Worm (Caenorhabditis elegans) whole organism, L2 larva: Measurements from ENCODE around the gene ZK6.6.

Experiments
- R02D3.7 ChIP-seq: fragments of 150-350 bp; optimal IDR thresholded peaks from 2 replicates; lab custom pipeline; 2014; ENCODE audit warnings: missing biosample characterization, missing genetic modification characterization
- Y55F3AM.14 ChIP-seq: fragments of 200-800 bp; sonication (Bioruptor generic); optimal IDR thresholded peaks from 2 replicates; lab custom pipeline; 2018; ENCODE audit warnings: mild to moderate bottlenecking, missing genetic modification characterization, missing compliant biosample characterization
- alr-1 ChIP-seq: fragments of 150-350 bp; optimal IDR thresholded peaks from 2 replicates; lab custom pipeline; 2014; ENCODE audit warnings: missing biosample characterization, missing genetic modification characterization
- crh-2 ChIP-seq: sonication (generic microtip); optimal IDR thresholded peaks from 2 replicates; lab custom pipeline; 2017; ENCODE audit warnings: missing biosample characterization, missing genetic modification characterization
- lsy-2 ChIP-seq, 2 experiments: fragments of 150-350 bp in 1 of 2; sonication (generic microtip) in 1 of 2; optimal IDR thresholded peaks; 2 replicates each; lab custom pipeline; 2014 to 2017; ENCODE audit warnings: missing biosample characterization in 2 of 2, missing genetic modification characterization in 2 of 2
- mdl-1 ChIP-seq, 2 experiments: fragments of 150-350 bp in 1 of 2; sonication (generic microtip) in 1 of 2; optimal IDR thresholded peaks; 2 replicates each; lab custom pipeline; 2017; ENCODE audit warnings: missing biosample characterization in 2 of 2, missing genetic modification characterization in 2 of 2
- nhr-11 ChIP-seq: fragments of 150-350 bp; optimal IDR thresholded peaks from 2 replicates; lab custom pipeline; 2014; ENCODE audit warnings: missing biosample characterization, missing genetic modification characterization
- nhr-237 ChIP-seq: fragments of 150-350 bp; optimal IDR thresholded peaks from 2 replicates; lab custom pipeline; 2014; ENCODE audit warnings: missing biosample characterization, missing genetic modification characterization
- nhr-6 ChIP-seq: fragments of 150-350 bp; optimal IDR thresholded peaks from 2 replicates; lab custom pipeline; 2014; ENCODE audit warnings: missing biosample characterization, missing genetic modification characterization
- nhr-77 ChIP-seq: fragments of 150-350 bp; optimal IDR thresholded peaks from 2 replicates; lab custom pipeline; 2014; ENCODE audit warnings: missing biosample characterization, missing genetic modification characterization
- unc-62 ChIP-seq: fragments of 150-350 bp; optimal IDR thresholded peaks from 2 replicates; lab custom pipeline; 2014; ENCODE audit warnings: missing biosample characterization, missing genetic modification reagents, missing genetic modification characterization
- ztf-11 ChIP-seq: sonication (generic microtip); optimal IDR thresholded peaks from 2 replicates; lab custom pipeline; 2017; ENCODE audit warnings: missing biosample characterization, missing genetic modification characterization

ce11 chrV:414630-415029 is 26.1 kb downstream of the ZK6.6 start, which contains the start of gene dod-19:
- TF ChIP-seq nhr-77 (tag; lab: Kevin White, UChicago) (no peak), alr-1 (tag; lab: Kevin White, UChicago) (no peak), lsy-2 (tag; optimal IDR thresholded peaks at IDR 0.05; lab: Kevin White, UChicago) (no peak), nhr-11 (tag; lab: Kevin White, UChicago) (no peak), ztf-11 (tag; lab: Kevin White, UChicago) (no peak), mdl-1 (tag; optimal IDR thresholded peaks at IDR 0.05; lab: Kevin White, UChicago) (no peak), R02D3.7 (tag; lab: Kevin White, UChicago) (no peak), crh-2 (tag; lab: Kevin White, UChicago) (no peak), nhr-237 (no peak), nhr-6 (tag; lab: Kevin White, UChicago) (no peak), Y55F3AM.14 (GFP tag; lab: Kevin White, UChicago) (no peak), unc-62 (GFP tag; lab: Kevin White, UChicago) (no peak)
